Worm (Caenorhabditis elegans): ENCODE data around the gene ZK287.9.

DNA sequence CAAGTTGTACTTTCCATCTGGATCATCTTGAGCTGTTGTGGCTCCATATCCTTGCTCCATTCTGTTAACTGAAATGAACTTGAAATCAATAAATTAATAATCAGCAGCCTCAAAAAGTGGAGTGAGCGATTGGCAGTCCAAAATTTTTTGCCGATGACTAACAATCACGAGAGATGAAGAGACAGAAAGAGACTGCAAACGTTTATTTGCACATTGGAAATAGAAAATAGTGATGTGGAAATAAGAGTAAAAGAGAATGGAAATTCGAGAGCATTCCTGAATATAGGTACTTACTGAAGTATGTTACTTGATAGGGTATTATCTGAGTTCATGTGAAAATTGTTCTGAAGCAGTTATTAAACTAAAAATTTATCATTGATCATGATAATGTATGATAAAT lies 30.6 kb downstream of the ZK287.9 start, which contains the start of gene tag-120:
- TF ChIP-seq attf-5 (GFP tag; optimal IDR thresholded peaks at IDR 0.05) (no peak), pha-4 (tag; optimal IDR thresholded peaks at IDR 0.05) (no peak), sea-2 (GFP tag; IDR thresholded peaks at IDR 0.05) (no peak), aptf-3 (GFP tag; IDR thresholded peaks at IDR 0.05) (no peak), ztf-3 (GFP tag; optimal IDR thresholded peaks at IDR 0.05) (no peak), lin-54 (GFP tag; optimal IDR thresholded peaks at IDR 0.05) (no peak), tbp1 (GFP tag; optimal IDR thresholded peaks at IDR 0.05) (no peak), lin-35 (GFP tag; optimal IDR thresholded peaks at IDR 0.05) (no peak), ceh-100 (GFP tag; IDR thresholded peaks at IDR 0.05) (no peak), sptf-2 (GFP tag; optimal IDR thresholded peaks at IDR 0.05) (no peak)

All from whole organism, young adult.